Worm (Caenorhabditis elegans) whole organism, L4/young adult: ENCODE measurements around the gene clec-223.

Source experiments
- W03F9.2 ChIP-seq: fragments of 150-350 bp; optimal IDR thresholded peaks from 2 replicates; lab custom pipeline; 2014; ENCODE audit warnings: missing biosample characterization, missing genetic modification characterization
- dao-5 ChIP-seq: sonication (generic microtip); optimal IDR thresholded peaks from 2 replicates; lab custom pipeline; 2016; ENCODE audit warnings: missing genotype, missing genetic modification characterization, moderate library complexity, missing compliant biosample characterization
- him-1 ChIP-seq: sonication (generic microtip); optimal IDR thresholded peaks from 2 replicates; lab custom pipeline; 2016; ENCODE audit warnings: missing genotype, missing genetic modification reagents, missing genetic modification characterization, missing compliant biosample characterization

- TF ChIP-seq him-1 (tag; lab: Kevin White, UChicago) (no peak), dao-5 (tag; lab: Kevin White, UChicago) (no peak), W03F9.2 (tag; lab: Kevin White, UChicago) (no peak)
Measured at ce11 chrV:11308346-11308745, 35.4 kb downstream of the clec-223 start, which contains the start of gene snf-11.
